Worm (Caenorhabditis elegans): ENCODE measurements around the gene T23D5.3.

The T23D5.3 gene

ce11 chrV:15766122-15766594, 32.7 kb upstream of the T23D5.3 start, which contains the start of the genes haf-3 and F57A10.2 (continued):
- peak; percentile 92 for TF ChIP-seq duxl-1 (tag; optimal IDR thresholded peaks at IDR 0.05; ENCODE audit: poor library complexity)
- TF ChIP-seq egl-43 (GFP tag; IDR thresholded peaks at IDR 0.05): no peak
- TF ChIP-seq dmd-9 (GFP tag; IDR thresholded peaks at IDR 0.05): no peak
- no peak for TF ChIP-seq ztf-11 (tag; optimal IDR thresholded peaks at IDR 0.05)
- peak in 1 of 2 experiments; percentile 95 for TF ChIP-seq lsy-2 (tag; optimal IDR thresholded peaks at IDR 0.05)
- peak; percentile 43; the same call in 1 of the 2 replicates for TF ChIP-seq vab-7 (GFP tag; IDR thresholded peaks at IDR 0.05)
- no peak for TF ChIP-seq tag-97 (GFP tag; IDR thresholded peaks at IDR 0.05)
- no peak for TF ChIP-seq fos-1 (tag; optimal IDR thresholded peaks at IDR 0.05)
- peak; percentile 90 for TF ChIP-seq lin-38 (GFP tag; IDR thresholded peaks at IDR 0.05)
- TF ChIP-seq Y5F2A.4 (GFP tag; optimal IDR thresholded peaks at IDR 0.05): peak; percentile 40
- no peak for TF ChIP-seq madf-5 (GFP tag; IDR thresholded peaks at IDR 0.05)
- TF ChIP-seq daf-16 (GFP tag; optimal IDR thresholded peaks at IDR 0.05): peak in 1 of 2 experiments; percentile 58
- TF ChIP-seq daf-16 (tag; optimal IDR thresholded peaks at IDR 0.05): peak; percentile 42
- TF ChIP-seq F44E2.7 (GFP tag; IDR thresholded peaks at IDR 0.05): no peak
- TF ChIP-seq zfp-3 (GFP tag; conservative IDR thresholded peaks at IDR 0.05): peak; percentile 63; the same call in 1 of the 2 replicates
- peak; percentile 61 for TF ChIP-seq nhr-6 (tag; optimal IDR thresholded peaks at IDR 0.05)
- TF ChIP-seq dmd-8 (GFP tag; IDR thresholded peaks at IDR 0.05): no peak
- TF ChIP-seq aly-2 (tag; optimal IDR thresholded peaks at IDR 0.05): no peak
- no peak for TF ChIP-seq cey-2 (tag; optimal IDR thresholded peaks at IDR 0.05; ENCODE audit: borderline replicate concordance, insufficient read depth)
- TF ChIP-seq mep-1 (tag; optimal IDR thresholded peaks at IDR 0.05): peak; percentile 94
- peak; percentile 62 for TF ChIP-seq jun-1 (tag; optimal IDR thresholded peaks at IDR 0.05)
- peak; percentile 73 for TF ChIP-seq nhr-28 (tag; optimal IDR thresholded peaks at IDR 0.05)
- TF ChIP-seq rbr-2 (tag; optimal IDR thresholded peaks at IDR 0.05): peak; percentile 88
- no peak for TF ChIP-seq nhr-42 (GFP tag; IDR thresholded peaks at IDR 0.05)
- TF ChIP-seq hlh-11 (tag; optimal IDR thresholded peaks at IDR 0.05): peak; percentile 82
- peak; percentile 94 for TF ChIP-seq T26A8.4 (GFP tag; IDR thresholded peaks at IDR 0.05)
- peak; percentile 99 for TF ChIP-seq dpl-1 (GFP tag; optimal IDR thresholded peaks at IDR 0.05)
- TF ChIP-seq D1046.2 (GFP tag; IDR thresholded peaks at IDR 0.05): 0 out of 2 replicates have a peak, but pooled peaks have one; percentile 36
- TF ChIP-seq ctbp-1 (GFP tag; IDR thresholded peaks at IDR 0.05): peak; percentile 80; the same call in 1 of the 2 replicates
- peak; percentile 76 for TF ChIP-seq zip-2 (tag; optimal IDR thresholded peaks at IDR 0.05)
- peak; percentile 73 for TF ChIP-seq pha-4 (GFP tag; IDR thresholded peaks at IDR 0.05)
- peak; percentile 46 for TF ChIP-seq pha-4 (tag; optimal IDR thresholded peaks at IDR 0.05)
- no peak for TF ChIP-seq ceh-82 (tag; optimal IDR thresholded peaks at IDR 0.05)
- no peak for TF ChIP-seq mxl-3 (GFP tag; optimal IDR thresholded peaks at IDR 0.05)
- TF ChIP-seq hmg-1.1 (GFP tag; IDR thresholded peaks at IDR 0.05): peak; percentile 79
- TF ChIP-seq dmd-6 (GFP tag; IDR thresholded peaks at IDR 0.05): peak; percentile 89
- TF ChIP-seq php-3 (GFP tag; IDR thresholded peaks at IDR 0.05): peak; percentile 68; the same call in 1 of the 2 replicates
- peak; percentile 73 for TF ChIP-seq spr-3 (GFP tag; optimal IDR thresholded peaks at IDR 0.05)
- TF ChIP-seq ZK337.2 (GFP tag; IDR thresholded peaks at IDR 0.05): no peak
- no peak for TF ChIP-seq nhr-10 (tag; optimal IDR thresholded peaks at IDR 0.05)
- TF ChIP-seq unc-62 (GFP tag; optimal IDR thresholded peaks at IDR 0.05 in 1 of 2): no peak
- no peak for TF ChIP-seq unc-62 (tag; optimal IDR thresholded peaks at IDR 0.05)
- peak; percentile 79 for TF ChIP-seq fkh-10 (GFP tag; optimal IDR thresholded peaks at IDR 0.05)
- peak; percentile 9 for TF ChIP-seq nhr-25 (tag; optimal IDR thresholded peaks at IDR 0.05; ENCODE audit: borderline replicate concordance, insufficient read depth)
- TF ChIP-seq ama-1 (optimal IDR thresholded peaks at IDR 0.05): no peak
- peak; percentile 71 for TF ChIP-seq F10B5.3 (tag; optimal IDR thresholded peaks at IDR 0.05)
- TF ChIP-seq zfp-2 (tag; optimal IDR thresholded peaks at IDR 0.05): peak; percentile 10
- TF ChIP-seq F49E8.2 (tag; optimal IDR thresholded peaks at IDR 0.05; ENCODE audit: borderline replicate concordance): peak; percentile 80
- TF ChIP-seq lin-1 (GFP tag; IDR thresholded peaks at IDR 0.05): peak; percentile 55; the same call in 1 of the 2 replicates
- TF ChIP-seq nhr-111 (GFP tag; optimal IDR thresholded peaks at IDR 0.05): no peak

Measured in whole organism, L4 larva.